Fruit fly (Drosophila melanogaster): ENCODE measurements around the gene CG34177.

CG34177 gene

DNA sequence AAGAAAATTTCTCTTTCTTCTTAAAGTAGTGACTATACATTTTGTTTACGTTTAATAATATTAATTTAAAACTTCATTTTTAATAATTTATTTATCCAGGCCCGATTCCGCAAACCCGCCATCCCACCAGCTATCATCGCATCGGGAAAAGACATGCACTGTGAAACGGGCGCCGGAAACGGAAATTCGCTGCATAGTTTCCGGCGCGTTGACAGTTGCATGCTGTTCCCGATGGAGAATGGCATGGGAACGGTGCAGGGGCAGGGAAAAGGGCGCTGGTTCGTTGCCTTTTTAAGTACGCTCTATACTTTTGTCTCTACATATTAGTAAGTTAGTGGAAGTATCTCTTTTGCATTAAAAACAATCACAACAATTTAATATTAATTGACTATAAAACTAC is 44.3 kb downstream of the CG34177 start (continued):
- TF ChIP-seq crc (GFP tag; optimal IDR thresholded peaks at IDR 0.05) (no peak), Doc2 (GFP tag; IDR thresholded peaks at IDR 0.05) (no peak), CG1602 (GFP tag; optimal IDR thresholded peaks at IDR 0.05) (no peak), CG9797 (GFP tag; optimal IDR thresholded peaks at IDR 0.05) (no peak), pita (GFP tag; optimal IDR thresholded peaks at IDR 0.05) (no peak), CG15269 (tag; optimal IDR thresholded peaks at IDR 0.05) (no peak), CG12071 (GFP tag; optimal IDR thresholded peaks at IDR 0.05) (no peak), CG8290 (GFP tag; optimal IDR thresholded peaks at IDR 0.05) (no peak), CG8290 (tag; optimal IDR thresholded peaks at IDR 0.05) (peak in 1 of 2 experiments; percentile 19), CG17802 (tag; optimal IDR thresholded peaks at IDR 0.05) (no peak), Ssrp (tag; optimal IDR thresholded peaks at IDR 0.05) (no peak), bowl (GFP tag; IDR thresholded peaks at IDR 0.05) (no peak), pnt (GFP tag; optimal IDR thresholded peaks at IDR 0.05) (no peak), CG10654 (GFP tag; optimal IDR thresholded peaks at IDR 0.05) (no peak), gsb-n (tag; optimal IDR thresholded peaks at IDR 0.05) (no peak), C15 (GFP tag; IDR thresholded peaks at IDR 0.05) (no peak), Sox100B (GFP tag; optimal IDR thresholded peaks at IDR 0.05) (no peak), CG42726 (GFP tag; IDR thresholded peaks at IDR 0.05; ENCODE audit: partially characterized antibody) (no peak), Med (GFP tag) (peak; percentile 34), grn (GFP tag; optimal IDR thresholded peaks at IDR 0.05) (no peak), CG17328 (GFP tag; IDR thresholded peaks at IDR 0.05) (0 out of 2 replicates have a peak, but pooled peaks have one; percentile 21), CG7271 (tag; optimal IDR thresholded peaks at IDR 0.05) (peak; percentile 74), CG2875 (GFP tag; optimal IDR thresholded peaks at IDR 0.05) (no peak), CG15601 (tag; optimal IDR thresholded peaks at IDR 0.05) (no peak), CG34224 (GFP tag; IDR thresholded peaks at IDR 0.05; ENCODE audit: partially characterized antibody) (no peak), az2 (GFP tag; optimal IDR thresholded peaks at IDR 0.05) (no peak), CG7357 (GFP tag; IDR thresholded peaks at IDR 0.05) (no peak), Neu2 (GFP tag; optimal IDR thresholded peaks at IDR 0.05; ENCODE audit: borderline replicate concordance) (no peak), pzg (GFP tag; optimal IDR thresholded peaks at IDR 0.05) (no peak), ara (GFP tag; IDR thresholded peaks at IDR 0.05) (no peak), sens-2 (GFP tag; IDR thresholded peaks at IDR 0.05) (0 out of 2 replicates have a peak, but pooled peaks have one; percentile 22), ranshi (GFP tag; IDR thresholded peaks at IDR 0.05) (no peak)

Measured in whole organism, embryonic.